Fruit fly (Drosophila melanogaster) whole organism, wandering third instar larva: ENCODE data around the gene CG13126.

Experiments used
- Abd-B ChIP-seq: fragments of >200 bp; optimal IDR thresholded peaks from 2 replicates; lab custom pipeline; 2017; ENCODE audit warnings: missing biosample characterization, missing genetic modification characterization
- Dfd ChIP-seq: fragments of >200 bp; optimal IDR thresholded peaks from 2 replicates; lab custom pipeline; 2017; ENCODE audit warnings: missing biosample characterization, missing genetic modification characterization
- Mio ChIP-seq: sonication (Bioruptor generic); optimal IDR thresholded peaks from 2 replicates; lab custom pipeline; 2016; ENCODE audit warnings: missing biosample characterization, missing genetic modification characterization
- N ChIP-seq: fragments of >200 bp; optimal IDR thresholded peaks from 2 replicates; lab custom pipeline; 2018; ENCODE audit warnings: missing biosample characterization, missing external identifiers, missing genetic modification characterization
- br ChIP-seq: fragments of 200-800 bp; sonication (Bioruptor generic); optimal IDR thresholded peaks from 2 replicates; lab custom pipeline; 2016; ENCODE audit warnings: missing biosample characterization, missing genetic modification characterization
- dsf ChIP-seq: sonication (Bioruptor generic); optimal IDR thresholded peaks from 2 replicates; lab custom pipeline; 2016; ENCODE audit warnings: missing biosample characterization, missing genetic modification characterization, borderline replicate concordance
- h ChIP-seq: fragments of 200-800 bp; sonication (Bioruptor generic); optimal IDR thresholded peaks from 3 replicates; lab custom pipeline; 2016; ENCODE audit warnings: missing biosample characterization, mild to moderate bottlenecking, missing genetic modification characterization
- pan ChIP-seq: fragments of >200 bp; optimal IDR thresholded peaks from 2 replicates; lab custom pipeline; 2017

DNA sequence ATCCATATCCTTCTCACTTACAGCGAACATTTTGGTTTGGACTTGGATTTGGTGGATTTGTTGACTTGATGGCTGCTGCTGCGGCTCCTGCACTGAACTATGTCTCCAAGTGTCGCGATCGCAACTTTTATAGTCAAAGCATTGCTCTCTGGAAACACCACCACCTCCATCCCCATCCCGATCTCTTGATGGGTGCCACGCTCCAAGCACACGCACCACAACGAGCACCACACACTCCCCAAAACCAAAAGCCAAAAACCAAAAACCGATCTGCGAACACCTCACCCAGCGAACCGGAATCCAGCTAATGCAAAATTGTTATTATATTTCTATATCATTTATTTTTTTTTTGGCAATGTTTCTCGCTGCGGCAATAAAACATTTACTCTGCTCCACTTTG lies 20.9 kb downstream of the CG13126 start, which contains the start of gene Cpr30F:
- TF ChIP-seq h (GFP tag; lab: Kevin White, UChicago) (no peak), Dfd (GFP tag; lab: Kevin White, UChicago) (no peak), Mio (GFP tag; lab: Kevin White, UChicago) (no peak), N (GFP tag; lab: Kevin White, UChicago) (no peak), pan (no peak), br (GFP tag; lab: Kevin White, UChicago) (no peak), dsf (GFP tag; lab: Kevin White, UChicago) (no peak), Abd-B (GFP tag; lab: Kevin White, UChicago) (no peak)
